Fruit fly (Drosophila melanogaster) whole organism, embryonic: ENCODE measurements around the gene CG13297.

ENCODE experiments used
- BtbVII ChIP-seq: fragments of 200-800 bp; sonication (Bioruptor generic); optimal IDR thresholded peaks from 3 replicates; lab custom pipeline; 2017; ENCODE audit warnings: missing biosample characterization, mild to moderate bottlenecking, missing genetic modification characterization
- C15 ChIP-seq: fragments of 200-800 bp; sonication (Bioruptor generic); IDR thresholded peaks from 3 replicates; pipeline ENCODE4 v1.3.6; 2022; ENCODE audit warnings: missing biosample characterization, missing genetic modification characterization
- CG10565 ChIP-seq: fragments of 200-800 bp; sonication (Bioruptor generic); optimal IDR thresholded peaks from 3 replicates; lab custom pipeline; 2016; ENCODE audit warnings: missing biosample characterization, mild to moderate bottlenecking, missing genetic modification characterization
- CG12071 ChIP-seq: fragments of 200-800 bp; sonication (Bioruptor generic); optimal IDR thresholded peaks from 3 replicates; lab custom pipeline; 2018; ENCODE audit warnings: missing biosample characterization, mild to moderate bottlenecking, missing genetic modification characterization
- CG12299 ChIP-seq: fragments of 200-800 bp; sonication (Bioruptor generic); optimal IDR thresholded peaks from 2 replicates; lab custom pipeline; 2018; ENCODE audit warnings: missing biosample characterization, mild to moderate bottlenecking, missing genetic modification characterization
- CG13624 ChIP-seq: fragments of 200-800 bp; sonication (Bioruptor generic); optimal IDR thresholded peaks from 2 replicates; lab custom pipeline; 2016; ENCODE audit warnings: missing biosample characterization, missing genetic modification characterization
- CG14710 ChIP-seq: fragments of 200-800 bp; sonication (Bioruptor generic); optimal IDR thresholded peaks from 3 replicates; lab custom pipeline; 2019; ENCODE audit warnings: missing biosample characterization, mild to moderate bottlenecking, missing genetic modification characterization, moderate library complexity
- CG1602 ChIP-seq: fragments of 200-800 bp; sonication (Bioruptor generic); optimal IDR thresholded peaks from 3 replicates; lab custom pipeline; 2016; ENCODE audit warnings: missing biosample characterization, missing genetic modification characterization
- CG2120 ChIP-seq: fragments of 200-800 bp; sonication (Bioruptor generic); optimal IDR thresholded peaks from 3 replicates; lab custom pipeline; 2016; ENCODE audit warnings: missing biosample characterization, missing genetic modification characterization
- CG2678 ChIP-seq: fragments of 200-800 bp; sonication (Bioruptor generic); optimal IDR thresholded peaks from 3 replicates; lab custom pipeline; 2019; ENCODE audit warnings: missing biosample characterization, mild to moderate bottlenecking, missing genetic modification characterization, moderate library complexity
- CG43689 ChIP-seq: fragments of 200-800 bp; sonication (Bioruptor generic); IDR thresholded peaks from 2 replicates; pipeline ENCODE4 v1.3.6; 2022; ENCODE audit warnings: missing biosample characterization, missing genetic modification characterization
- CG4617 ChIP-seq: fragments of 200-800 bp; sonication (Bioruptor generic); optimal IDR thresholded peaks from 3 replicates; lab custom pipeline; 2016; ENCODE audit warnings: missing biosample characterization, missing genetic modification characterization, borderline replicate concordance
- CG4707 ChIP-seq: fragments of 200-800 bp; sonication (Bioruptor generic); optimal IDR thresholded peaks from 2 replicates; lab custom pipeline; 2018; ENCODE audit warnings: missing biosample characterization, mild to moderate bottlenecking, missing genetic modification characterization, moderate library complexity
- CG4854 ChIP-seq: fragments of 200-800 bp; sonication (Bioruptor generic); optimal IDR thresholded peaks from 2 replicates; lab custom pipeline; 2016; ENCODE audit warnings: missing biosample characterization, missing genetic modification characterization, inconsistent platforms
- CG5953 ChIP-seq: fragments of 200-800 bp; sonication (Bioruptor generic); IDR thresholded peaks from 2 replicates; pipeline ENCODE4 v1.3.6; 2022; ENCODE audit warnings: missing biosample characterization, missing genetic modification characterization
- CG8290 ChIP-seq, 3 experiments: fragments of 200-800 bp; sonication (Bioruptor generic); optimal IDR thresholded peaks; 2 replicates each; lab custom pipeline; 2016 to 2019; ENCODE audit warnings: missing biosample characterization in 3 of 3, missing genetic modification characterization in 3 of 3, mild to moderate bottlenecking in 2 of 3, moderate library complexity in 1 of 3
- CG8359 ChIP-seq: fragments of 200-800 bp; sonication (Bioruptor generic); optimal IDR thresholded peaks from 2 replicates; lab custom pipeline; 2017; ENCODE audit warnings: missing biosample characterization, mild to moderate bottlenecking, missing genetic modification characterization, borderline replicate concordance
- CG9437 ChIP-seq: fragments of 200-800 bp; sonication (Bioruptor generic); optimal IDR thresholded peaks from 2 replicates; lab custom pipeline; 2018; ENCODE audit warnings: missing biosample characterization, mild to moderate bottlenecking, missing genetic modification characterization
- Chrac-16 ChIP-seq: fragments of 200-800 bp; sonication (Bioruptor generic); optimal IDR thresholded peaks from 3 replicates; lab custom pipeline; 2016; ENCODE audit warnings: missing biosample characterization, missing genetic modification characterization
- D19A ChIP-seq: fragments of 200-800 bp; optimal IDR thresholded peaks from 3 replicates; lab custom pipeline; 2019; ENCODE audit warnings: missing biosample characterization, mild to moderate bottlenecking, missing genetic modification characterization, moderate library complexity
- Gug ChIP-seq: fragments of 200-800 bp; sonication (Bioruptor generic); IDR thresholded peaks from 4 replicates; pipeline ENCODE4 v1.3.6; 2022; ENCODE audit warnings: missing biosample characterization, missing genetic modification characterization
- H15 ChIP-seq: fragments of 200-800 bp; sonication (Bioruptor generic); IDR thresholded peaks from 3 replicates; pipeline ENCODE4 v1.3.6; 2022; ENCODE audit warnings: missing biosample characterization, missing genetic modification characterization
- H2.0 ChIP-seq: fragments of 200-800 bp; sonication (Bioruptor generic); IDR thresholded peaks from 2 replicates; pipeline ENCODE4 v1.3.6; 2022; ENCODE audit warnings: missing biosample characterization, missing genetic modification characterization
- Kr ChIP-seq: fragments of 200-800 bp; sonication (Bioruptor generic); optimal IDR thresholded peaks from 2 replicates; lab custom pipeline; 2017; ENCODE audit warnings: missing biosample characterization, mild to moderate bottlenecking, missing genetic modification characterization
- Mes4 ChIP-seq: fragments of 200-800 bp; sonication (Bioruptor generic); optimal IDR thresholded peaks from 2 replicates; lab custom pipeline; 2016; ENCODE audit warnings: missing biosample characterization, missing genetic modification characterization
- Pdp1 ChIP-seq, 2 experiments: fragments of 200-800 bp; sonication (Bioruptor generic); optimal IDR thresholded peaks; 3 replicates each; lab custom pipeline; 2016; ENCODE audit warnings: missing biosample characterization in 2 of 2, missing genetic modification characterization in 2 of 2, mild to moderate bottlenecking in 1 of 2, moderate library complexity in 1 of 2
- Ptx1 ChIP-seq: fragments of 200-800 bp; sonication (Bioruptor generic); IDR thresholded peaks from 2 replicates; pipeline ENCODE4 v1.3.6; 2022; ENCODE audit warnings: missing biosample characterization, missing genetic modification characterization
- Trl ChIP-seq, 3 experiments: fragments of >200 bp in 2 of 3; fragments of 200-800 bp in 1 of 3; sonication (Bioruptor generic) in 1 of 3; optimal IDR thresholded peaks; 2 replicates in 1 of 3; 3 replicates in 2 of 3; lab custom pipeline; 2016 to 2017; ENCODE audit warnings: missing biosample characterization in 1 of 3, missing genetic modification characterization in 1 of 3
- Xbp1 ChIP-seq: fragments of 200-800 bp; sonication (Bioruptor generic); optimal IDR thresholded peaks from 3 replicates; lab custom pipeline; 2016; ENCODE audit warnings: missing biosample characterization, mild to moderate bottlenecking, missing genetic modification characterization
- al ChIP-seq: fragments of 200-800 bp; sonication (Bioruptor generic); IDR thresholded peaks from 2 replicates; pipeline ENCODE4 v1.3.6; 2022; ENCODE audit warnings: missing biosample characterization, missing genetic modification characterization
- ara ChIP-seq: fragments of 200-800 bp; sonication (Bioruptor generic); IDR thresholded peaks from 2 replicates; pipeline ENCODE4 v1.3.6; 2022; ENCODE audit warnings: missing biosample characterization, missing genetic modification characterization
- ato ChIP-seq: fragments of 200-800 bp; sonication (Bioruptor generic); IDR thresholded peaks from 2 replicates; pipeline ENCODE4 v1.3.6; 2022; ENCODE audit warnings: missing biosample characterization, missing genetic modification characterization; ENCODE audit not compliant: partially characterized antibody
- cad ChIP-seq: fragments of >200 bp; optimal IDR thresholded peaks from 2 replicates; lab custom pipeline; 2017; ENCODE audit warnings: missing biosample characterization, missing genetic modification characterization
- dmrt11E ChIP-seq: fragments of 200-800 bp; sonication (Bioruptor generic); optimal IDR thresholded peaks from 3 replicates; lab custom pipeline; 2018; ENCODE audit warnings: missing biosample characterization, mild to moderate bottlenecking, missing genetic modification characterization, moderate library complexity
- emc ChIP-seq: fragments of 200-800 bp; sonication (Bioruptor generic); optimal IDR thresholded peaks from 2 replicates; lab custom pipeline; 2016; ENCODE audit warnings: missing biosample characterization, missing genetic modification characterization
- ewg ChIP-seq: fragments of 200-800 bp; sonication (Bioruptor generic); optimal IDR thresholded peaks from 3 replicates; lab custom pipeline; 2017; ENCODE audit warnings: mild to moderate bottlenecking, missing biosample characterization, missing genetic modification reagents, missing genetic modification characterization
- fd3F ChIP-seq: fragments of 200-800 bp; sonication (Bioruptor generic); optimal IDR thresholded peaks from 2 replicates; lab custom pipeline; 2018; ENCODE audit warnings: missing biosample characterization, mild to moderate bottlenecking, missing genetic modification characterization, moderate library complexity
- gcm ChIP-seq: fragments of 200-800 bp; sonication (Bioruptor generic); optimal IDR thresholded peaks from 2 replicates; lab custom pipeline; 2019; ENCODE audit warnings: missing biosample characterization, mild to moderate bottlenecking, missing genetic modification characterization, moderate library complexity
- hth ChIP-seq: fragments of >200 bp; optimal IDR thresholded peaks from 2 replicates; lab custom pipeline; 2017; ENCODE audit warnings: inconsistent platforms
- jigr1 ChIP-seq: fragments of 200-800 bp; sonication (Bioruptor generic); IDR thresholded peaks from 3 replicates; pipeline ENCODE4 v1.3.6; 2022; ENCODE audit warnings: missing biosample characterization, missing genetic modification characterization
- jumu ChIP-seq: fragments of 200-800 bp; sonication (Bioruptor generic); optimal IDR thresholded peaks from 3 replicates; lab custom pipeline; 2016; ENCODE audit warnings: missing biosample characterization, missing genetic modification characterization
- nom ChIP-seq: fragments of 200-800 bp; sonication (Bioruptor generic); optimal IDR thresholded peaks from 2 replicates; lab custom pipeline; 2017; ENCODE audit warnings: missing biosample characterization, missing genetic modification characterization, mild to moderate bottlenecking, moderate library complexity, missing genetic modification reagents
- odd ChIP-seq: fragments of 200-800 bp; sonication (Bioruptor generic); optimal IDR thresholded peaks from 2 replicates; lab custom pipeline; 2017; ENCODE audit warnings: missing biosample characterization, mild to moderate bottlenecking, missing genetic modification characterization
- phol ChIP-seq: fragments of 200-800 bp; sonication (Bioruptor generic); optimal IDR thresholded peaks from 3 replicates; lab custom pipeline; 2018; ENCODE audit warnings: missing biosample characterization, mild to moderate bottlenecking, missing genetic modification characterization, moderate library complexity
- rib ChIP-seq: fragments of 200-800 bp; sonication (Bioruptor generic); IDR thresholded peaks from 2 replicates; pipeline ENCODE4 v1.3.6; 2022; ENCODE audit warnings: missing biosample characterization, missing genetic modification characterization
- sisA ChIP-seq: fragments of 200-800 bp; sonication (Bioruptor generic); IDR thresholded peaks from 2 replicates; pipeline ENCODE4 v1.3.6; 2022; ENCODE audit warnings: missing biosample characterization, missing genetic modification characterization
- zen ChIP-seq: fragments of 200-800 bp; sonication (Bioruptor generic); optimal IDR thresholded peaks from 3 replicates; lab custom pipeline; 2018; ENCODE audit warnings: missing biosample characterization, mild to moderate bottlenecking, missing genetic modification characterization, moderate library complexity

CG13297 gene

DNA sequence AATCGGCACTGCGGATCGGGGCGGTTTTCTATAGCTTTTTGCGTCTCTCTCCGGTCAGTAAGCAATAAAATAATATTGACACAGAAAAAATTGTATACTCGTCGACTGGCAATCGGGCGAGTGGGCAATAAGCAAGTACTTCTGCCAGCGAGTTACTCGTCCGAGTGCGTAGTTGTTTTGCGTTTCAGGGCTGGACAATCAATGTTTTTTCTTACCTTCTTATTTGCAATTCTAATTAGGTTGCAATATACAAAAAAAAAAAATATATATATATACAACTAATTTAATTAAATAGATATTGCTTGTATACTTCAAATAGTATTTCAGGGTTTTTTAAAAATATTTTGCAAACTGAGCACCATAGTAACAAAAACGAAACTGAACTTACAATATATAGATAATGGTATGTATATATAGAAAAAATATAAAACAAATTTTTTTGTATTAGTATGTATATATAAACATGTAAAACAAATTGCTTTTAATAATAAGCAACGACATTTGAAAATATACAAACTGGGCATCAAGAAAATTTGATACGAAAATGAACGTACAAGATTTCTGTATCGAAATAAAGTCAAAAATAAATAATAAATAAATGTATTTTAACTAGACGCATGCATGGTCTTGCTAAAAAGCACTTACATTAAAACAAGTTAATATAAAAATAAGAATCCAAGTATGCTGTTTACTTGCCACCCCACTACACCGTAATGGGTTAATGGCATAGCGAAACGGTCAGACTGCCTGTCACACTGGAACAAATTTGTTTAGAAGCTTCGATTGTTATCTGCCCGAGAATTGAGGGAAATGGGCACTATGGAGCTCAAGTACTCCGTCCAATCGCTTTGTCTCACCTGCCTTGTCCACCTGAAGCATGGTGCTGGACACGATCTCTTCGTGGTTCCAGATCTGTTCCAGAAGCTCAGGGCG lies 32.1 kb upstream of the CG13297 start, which contains the start of the genes D19A and CG7386 (continued):
- TF ChIP-seq jumu (GFP tag; lab: Kevin White, UChicago) = peak; percentile 37
- peak; percentile 79 for TF ChIP-seq CG2120 (GFP tag; lab: Kevin White, UChicago)
- 0 out of 2 replicates have a peak, but pooled peaks have one; percentile 25 for TF ChIP-seq CG5953 (GFP tag; lab: Robert Waterston, UW)
- peak; percentile 50 for TF ChIP-seq dmrt11E (tag; lab: Kevin White, UChicago)
- TF ChIP-seq CG8290 (GFP tag; optimal IDR thresholded peaks at IDR 0.05; lab: Kevin White, UChicago) = peak; percentile 4
- TF ChIP-seq CG8290 (tag; optimal IDR thresholded peaks at IDR 0.05; lab: Kevin White, UChicago) = peak in 1 of 2 experiments; percentile 86
- peak; percentile 24 for TF ChIP-seq nom (GFP tag; lab: Kevin White, UChicago)
- no peak for TF ChIP-seq ato (GFP tag; lab: Robert Waterston, UW)
- TF ChIP-seq CG1602 (GFP tag; lab: Kevin White, UChicago) = no peak
- TF ChIP-seq Gug (GFP tag; lab: Robert Waterston, UW) = peak; percentile 75; the same call in 3 of the 4 replicates
- TF ChIP-seq Ptx1 (GFP tag; lab: Robert Waterston, UW) = peak; percentile 67
- TF ChIP-seq fd3F (GFP tag; lab: Kevin White, UChicago) = peak; percentile 3
- peak; percentile 72 for TF ChIP-seq sisA
- TF ChIP-seq H15 (GFP tag; lab: Robert Waterston, UW) = peak; percentile 77
- TF ChIP-seq cad (GFP tag; lab: Kevin White, UChicago) = no peak
- no peak for TF ChIP-seq Mes4 (GFP tag; lab: Kevin White, UChicago)
- TF ChIP-seq CG14710 = peak; percentile 47
- TF ChIP-seq CG12299 (tag; lab: Kevin White, UChicago) = no peak
- no peak for TF ChIP-seq CG8359 (GFP tag; lab: Kevin White, UChicago)
- TF ChIP-seq CG10565 (GFP tag; lab: Kevin White, UChicago) = no peak
- TF ChIP-seq hth (lab: Kevin White, UChicago) = no peak
- peak; percentile 67 for TF ChIP-seq Xbp1 (GFP tag; lab: Kevin White, UChicago)
- TF ChIP-seq phol (tag; lab: Kevin White, UChicago) = peak; percentile 61
- peak; percentile 30 to 41 for TF ChIP-seq Pdp1 (GFP tag; optimal IDR thresholded peaks at IDR 0.05; lab: Kevin White, UChicago)
- no peak for TF ChIP-seq C15 (GFP tag; lab: Robert Waterston, UW)
- peak; percentile 49 for TF ChIP-seq al
- 0 out of 2 replicates have a peak, but pooled peaks have one; percentile 9 for TF ChIP-seq CG43689 (GFP tag; lab: Robert Waterston, UW)
- TF ChIP-seq D19A (tag; lab: Kevin White, UChicago) = peak; percentile 80
- no peak for TF ChIP-seq Kr (GFP tag; lab: Kevin White, UChicago)
- no peak for TF ChIP-seq Trl (optimal IDR thresholded peaks at IDR 0.05; lab: Kevin White, UChicago)
- TF ChIP-seq Trl (GFP tag; optimal IDR thresholded peaks at IDR 0.05; lab: Kevin White, UChicago) = peak; percentile 54
- peak; percentile 19 for TF ChIP-seq emc (GFP tag; lab: Kevin White, UChicago)
- TF ChIP-seq zen (tag; lab: Kevin White, UChicago) = peak; percentile 3
- TF ChIP-seq CG9437 (GFP tag; lab: Kevin White, UChicago) = peak; percentile 21
- no peak for TF ChIP-seq CG12071 (GFP tag; lab: Kevin White, UChicago)
- TF ChIP-seq CG2678 (tag; lab: Kevin White, UChicago) = peak; percentile 71
- TF ChIP-seq jigr1 = no peak
- TF ChIP-seq BtbVII = no peak
- TF ChIP-seq ara (GFP tag; lab: Robert Waterston, UW) = peak; percentile 33; the same call in 1 of the 2 replicates
- TF ChIP-seq CG4617 = peak; percentile 7
- peak; percentile 59 for TF ChIP-seq H2.0 (GFP tag; lab: Robert Waterston, UW)
- no peak for TF ChIP-seq rib (GFP tag; lab: Robert Waterston, UW)
- TF ChIP-seq odd (GFP tag; lab: Kevin White, UChicago) = no peak
- no peak for TF ChIP-seq CG4707 (GFP tag; lab: Kevin White, UChicago)
- peak; percentile 24 for TF ChIP-seq gcm (GFP tag; lab: Kevin White, UChicago)
- TF ChIP-seq Chrac-16 = peak; percentile 5
- TF ChIP-seq CG4854 (GFP tag; lab: Kevin White, UChicago) = no peak
- TF ChIP-seq CG13624 (GFP tag; lab: Kevin White, UChicago) = peak; percentile 66
- peak; percentile 23 for TF ChIP-seq ewg (GFP tag; lab: Kevin White, UChicago)
